Worm (Caenorhabditis elegans) whole organism, late embryonic: ENCODE results near the gene ckc-1.

Source experiments
- C08G9.2 ChIP-seq: sonication (generic microtip); optimal IDR thresholded peaks from 2 replicates; lab custom pipeline; 2016; ENCODE audit warnings: mild to moderate bottlenecking, missing genetic modification characterization, moderate library complexity, missing compliant biosample characterization
- ceh-14 ChIP-seq: sonication (generic microtip); optimal IDR thresholded peaks from 2 replicates; lab custom pipeline; 2016; ENCODE audit warnings: missing genotype, missing genetic modification characterization, missing compliant biosample characterization
- ceh-48 ChIP-seq: sonication (generic microtip); optimal IDR thresholded peaks from 2 replicates; lab custom pipeline; 2016; ENCODE audit warnings: missing genetic modification characterization, inconsistent platforms, missing compliant biosample characterization
- ceh-9 ChIP-seq: sonication (generic microtip); optimal IDR thresholded peaks from 2 replicates; lab custom pipeline; 2016; ENCODE audit warnings: mild to moderate bottlenecking, missing genetic modification characterization, inconsistent platforms, missing compliant biosample characterization
- che-1 ChIP-seq: sonication (generic microtip); optimal IDR thresholded peaks from 2 replicates; lab custom pipeline; 2016; ENCODE audit warnings: mild to moderate bottlenecking, missing genetic modification characterization, missing compliant biosample characterization
- elt-2 ChIP-seq: sonication (generic microtip); optimal IDR thresholded peaks from 2 replicates; lab custom pipeline; 2016; ENCODE audit warnings: missing genetic modification reagents, missing genetic modification characterization, missing compliant biosample characterization
- fkh-10 ChIP-seq: fragments of 150-350 bp; optimal IDR thresholded peaks from 2 replicates; lab custom pipeline; 2014; ENCODE audit warnings: missing biosample characterization, missing genetic modification reagents, missing genetic modification characterization
- hlh-6 ChIP-seq: sonication (generic microtip); optimal IDR thresholded peaks from 2 replicates; lab custom pipeline; 2016; ENCODE audit warnings: missing genotype, missing genetic modification characterization, missing compliant biosample characterization
- lim-6 ChIP-seq: sonication (generic microtip); optimal IDR thresholded peaks from 2 replicates; lab custom pipeline; 2016; ENCODE audit warnings: missing genetic modification characterization, missing compliant biosample characterization
- madf-2 ChIP-seq: sonication (generic microtip); optimal IDR thresholded peaks from 2 replicates; lab custom pipeline; 2017; ENCODE audit warnings: missing genetic modification characterization, missing compliant biosample characterization
- nhr-11 ChIP-seq: fragments of 150-350 bp; optimal IDR thresholded peaks from 2 replicates; lab custom pipeline; 2014; ENCODE audit warnings: missing biosample characterization, missing genetic modification characterization
- pha-2 ChIP-seq: sonication (generic microtip); optimal IDR thresholded peaks from 2 replicates; lab custom pipeline; 2017; ENCODE audit warnings: mild to moderate bottlenecking, missing genetic modification characterization, missing compliant biosample characterization
- tbx-7 ChIP-seq: sonication (generic microtip); optimal IDR thresholded peaks from 2 replicates; lab custom pipeline; 2016; ENCODE audit warnings: missing genotype, missing genetic modification characterization, missing compliant biosample characterization

ce11 chrX:3613665-3614064 is 37.3 kb downstream of the ckc-1 start:
- no peak for TF ChIP-seq ceh-14
- TF ChIP-seq nhr-11 (tag; lab: Kevin White, UChicago): no peak
- peak; percentile 78 for TF ChIP-seq elt-2 (tag; lab: Kevin White, UChicago)
- no peak for TF ChIP-seq fkh-10 (GFP tag; lab: Kevin White, UChicago)
- TF ChIP-seq tbx-7: no peak
- TF ChIP-seq C08G9.2 (tag; lab: Kevin White, UChicago): no peak
- TF ChIP-seq madf-2 (tag; lab: Kevin White, UChicago): no peak
- TF ChIP-seq che-1 (tag; lab: Kevin White, UChicago): no peak
- no peak for TF ChIP-seq ceh-9 (tag; lab: Kevin White, UChicago)
- no peak for TF ChIP-seq ceh-48 (tag; lab: Kevin White, UChicago)
- TF ChIP-seq pha-2 (tag; lab: Kevin White, UChicago): no peak
- TF ChIP-seq lim-6 (tag; lab: Kevin White, UChicago): no peak
- no peak for TF ChIP-seq hlh-6 (tag; lab: Kevin White, UChicago)
